Worm (Caenorhabditis elegans) whole organism, L4/young adult: ENCODE results near the gene T23B5.3.

Experiments used
- W03F9.2 ChIP-seq: fragments of 150-350 bp; optimal IDR thresholded peaks from 2 replicates; lab custom pipeline; 2014; ENCODE audit warnings: missing biosample characterization, missing genetic modification characterization
- dao-5 ChIP-seq: sonication (generic microtip); optimal IDR thresholded peaks from 2 replicates; lab custom pipeline; 2016; ENCODE audit warnings: missing genotype, missing genetic modification characterization, moderate library complexity, missing compliant biosample characterization
- him-1 ChIP-seq: sonication (generic microtip); optimal IDR thresholded peaks from 2 replicates; lab custom pipeline; 2016; ENCODE audit warnings: missing genotype, missing genetic modification reagents, missing genetic modification characterization, missing compliant biosample characterization

- TF ChIP-seq him-1 (tag; lab: Kevin White, UChicago): no peak
- no peak for TF ChIP-seq dao-5 (tag; lab: Kevin White, UChicago)
- TF ChIP-seq W03F9.2: no peak
These were observed 37.5 kb downstream of the T23B5.3 start for ce11 chrIV:12725925-12726324.
